Fruit fly (Drosophila melanogaster): ENCODE results near the gene CG4259.

The CG4259 gene

dm6 chr2L:2175930-2176643 is 47.0 kb upstream of the CG4259 start (continued):
- peak; percentile 37 for TF ChIP-seq NfI (GFP tag; optimal IDR thresholded peaks at IDR 0.05)
- TF ChIP-seq CG10321 (GFP tag; IDR thresholded peaks at IDR 0.05): no peak
- no peak for TF ChIP-seq Sin3A (optimal IDR thresholded peaks at IDR 0.05)
- TF ChIP-seq CG3995 (GFP tag; optimal IDR thresholded peaks at IDR 0.05): peak; percentile 58
- peak; percentile 47 for TF ChIP-seq org-1 (GFP tag; optimal IDR thresholded peaks at IDR 0.05)
- no peak for TF ChIP-seq ara (GFP tag; IDR thresholded peaks at IDR 0.05)
- peak; percentile 58 for TF ChIP-seq CG31441 (GFP tag; IDR thresholded peaks at IDR 0.05)
- no peak for TF ChIP-seq CG17385 (GFP tag; optimal IDR thresholded peaks at IDR 0.05)
- no peak for TF ChIP-seq sd (tag; optimal IDR thresholded peaks at IDR 0.05)
- peak; percentile 59 for TF ChIP-seq Adf1 (GFP tag; IDR thresholded peaks at IDR 0.05)
- no peak for TF ChIP-seq CG14050 (GFP tag; IDR thresholded peaks at IDR 0.05)
- TF ChIP-seq bsh (GFP tag; optimal IDR thresholded peaks at IDR 0.05): peak in 1 of 2 experiments; percentile 28
- TF ChIP-seq Taf1 (GFP tag; IDR thresholded peaks at IDR 0.05): peak; percentile 20; the same call in 1 of the 2 replicates
- TF ChIP-seq CG7786 (GFP tag; optimal IDR thresholded peaks at IDR 0.05): peak; percentile 13
- peak; percentile 26; the same call in 1 of the 2 replicates for TF ChIP-seq crol (GFP tag; IDR thresholded peaks at IDR 0.05)
- no peak for TF ChIP-seq CTCF (GFP tag; optimal IDR thresholded peaks at IDR 0.05)
- TF ChIP-seq scrt (GFP tag; optimal IDR thresholded peaks at IDR 0.05): peak; percentile 35
- peak; percentile 26 for TF ChIP-seq Dip3 (GFP tag; optimal IDR thresholded peaks at IDR 0.05)
- TF ChIP-seq Mrtf (GFP tag; IDR thresholded peaks at IDR 0.05): no peak; the same call in 2 of the 3 replicates
- TF ChIP-seq CG12659 (GFP tag; optimal IDR thresholded peaks at IDR 0.05): peak; percentile 67
- TF ChIP-seq CkIIα-i1 (GFP tag; IDR thresholded peaks at IDR 0.05): no peak
- no peak for TF ChIP-seq Hmx (GFP tag; optimal IDR thresholded peaks at IDR 0.05)
- TF ChIP-seq CG6791 (GFP tag; IDR thresholded peaks at IDR 0.05; ENCODE audit: partially characterized antibody): no peak
- no peak for TF ChIP-seq lbe (GFP tag; optimal IDR thresholded peaks at IDR 0.05)
- peak; percentile 62 for TF ChIP-seq CG9932 (GFP tag; IDR thresholded peaks at IDR 0.05)
- no peak for TF ChIP-seq esg (GFP tag; conservative IDR thresholded peaks at IDR 0.05)
- TF ChIP-seq crp (GFP tag; optimal IDR thresholded peaks at IDR 0.05): no peak
- TF ChIP-seq Hand (GFP tag; optimal IDR thresholded peaks at IDR 0.05): peak; percentile 32
- TF ChIP-seq chif (GFP tag; optimal IDR thresholded peaks at IDR 0.05): no peak
- TF ChIP-seq Oaz (GFP tag; IDR thresholded peaks at IDR 0.05): no peak
- TF ChIP-seq shn (GFP tag; optimal IDR thresholded peaks at IDR 0.05): no peak
- no peak for TF ChIP-seq cato (GFP tag; optimal IDR thresholded peaks at IDR 0.05; ENCODE audit: borderline replicate concordance)
- no peak for TF ChIP-seq Kr (GFP tag; optimal IDR thresholded peaks at IDR 0.05)
- peak; percentile 77 for TF ChIP-seq grau (tag; optimal IDR thresholded peaks at IDR 0.05)
- no peak for TF ChIP-seq Hey (tag; optimal IDR thresholded peaks at IDR 0.05)
- no peak for TF ChIP-seq ken (GFP tag; IDR thresholded peaks at IDR 0.05)
- TF ChIP-seq CG10979 (tag; optimal IDR thresholded peaks at IDR 0.05): no peak
- TF ChIP-seq CG7963 (GFP tag; IDR thresholded peaks at IDR 0.05; ENCODE audit: partially characterized antibody): no peak
- no peak for TF ChIP-seq ham (GFP tag; IDR thresholded peaks at IDR 0.05)
- TF ChIP-seq CG1529 (GFP tag; optimal IDR thresholded peaks at IDR 0.05): no peak
- TF ChIP-seq CG8089 (GFP tag; optimal IDR thresholded peaks at IDR 0.05): no peak
- no peak for TF ChIP-seq CG7271 (tag; optimal IDR thresholded peaks at IDR 0.05)
- no peak for TF ChIP-seq salm (tag; optimal IDR thresholded peaks at IDR 0.05)
- no peak for TF ChIP-seq peb (GFP tag; IDR thresholded peaks at IDR 0.05)
- TF ChIP-seq HHEX (GFP tag; optimal IDR thresholded peaks at IDR 0.05): peak; percentile 40
- peak; percentile 63 for TF ChIP-seq Dek (tag; optimal IDR thresholded peaks at IDR 0.05)
- TF ChIP-seq tll (GFP tag; optimal IDR thresholded peaks at IDR 0.05): no peak
- peak; percentile 79 for TF ChIP-seq CG2120 (GFP tag; optimal IDR thresholded peaks at IDR 0.05)
- no peak for TF ChIP-seq Gug (GFP tag; IDR thresholded peaks at IDR 0.05)
- TF ChIP-seq zen2 (GFP tag; IDR thresholded peaks at IDR 0.05; ENCODE audit: partially characterized antibody): no peak
- TF ChIP-seq slou (GFP tag; optimal IDR thresholded peaks at IDR 0.05): no peak
